Worm (Caenorhabditis elegans): ENCODE results near the gene exos-8.
A peak's percentile ranks its signal among the peaks of the same experiment; 100 is the strongest.

The exos-8 gene

ce11 chrII:6729331-6729730 is 12.2 kb upstream of the exos-8 start, which contains the start of gene T14B4.8:
Gene T14B4.8, minus strand, starts transcription at chrII:6729390.
- TF ChIP-seq ztf-28 (GFP tag; IDR thresholded peaks at IDR 0.05) (no peak), hmg-1.2 (GFP tag; IDR thresholded peaks at IDR 0.05) (peak; percentile 63; the same call in 1 of the 2 replicates)

ce11 chrII:6733718-6734117 is 7.8 kb upstream of the exos-8 start, which contains the start of gene T14B4.9:
Gene T14B4.9, minus strand, starts transcription at chrII:6733818.
- TF ChIP-seq him-1 (tag; optimal IDR thresholded peaks at IDR 0.05) (no peak), ztf-6 (GFP tag; IDR thresholded peaks at IDR 0.05) (no peak), egrh-3 (GFP tag; IDR thresholded peaks at IDR 0.05) (no peak), madf-6 (GFP tag; IDR thresholded peaks at IDR 0.05) (no peak), K12H6.12 (tag; optimal IDR thresholded peaks at IDR 0.05) (no peak), Y53F4B.3 (GFP tag; IDR thresholded peaks at IDR 0.05) (no peak), gei-17 (GFP tag; optimal IDR thresholded peaks at IDR 0.05) (no peak), F23B12.7 (tag; optimal IDR thresholded peaks at IDR 0.05; ENCODE audit: insufficient read depth) (no peak), F57A8.1 (GFP tag; optimal IDR thresholded peaks at IDR 0.05) (no peak), B0019.2 (GFP tag; conservative IDR thresholded peaks at IDR 0.05) (no peak)

DNA sequence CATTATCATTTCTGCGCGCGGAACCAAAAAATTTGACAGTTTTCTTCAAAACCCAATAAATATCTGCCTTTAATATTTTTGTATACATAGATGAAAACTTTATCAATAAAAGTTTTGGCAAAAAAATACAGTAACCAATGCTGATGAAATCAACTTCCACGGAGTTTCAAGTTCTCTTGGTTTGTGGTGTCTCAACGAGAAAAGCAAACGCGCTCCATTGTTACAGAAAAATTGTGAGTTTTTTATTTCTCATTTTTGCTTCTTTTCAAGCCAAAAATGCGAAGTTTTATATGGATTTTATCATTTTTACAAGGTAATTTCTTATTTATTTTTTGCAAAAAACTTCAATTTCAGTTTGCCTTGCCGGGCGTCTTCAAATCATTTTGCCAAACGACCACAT is 6.8 kb upstream of the exos-8 start, which contains the start of gene T14B4.3:
Gene T14B4.3 (plus strand): TSS at position 264 of the 400 bp plus-strand sequence.
- peak; percentile 78 for TF ChIP-seq F23B12.7 (tag; optimal IDR thresholded peaks at IDR 0.05; ENCODE audit: insufficient read depth)
- TF ChIP-seq hmg-1.2 (GFP tag; IDR thresholded peaks at IDR 0.05) = peak; percentile 64
- TF ChIP-seq ztf-18 (tag; optimal IDR thresholded peaks at IDR 0.05) = peak; percentile 32
- peak; percentile 92 for TF ChIP-seq mcd-1 (GFP tag; IDR thresholded peaks at IDR 0.05)
- TF ChIP-seq attf-3 (GFP tag; conservative IDR thresholded peaks at IDR 0.05) = peak; percentile 56; the same call in 1 of the 2 replicates
- peak; percentile 22 for TF ChIP-seq K12H6.12 (tag; optimal IDR thresholded peaks at IDR 0.05)
- peak; percentile 24 for TF ChIP-seq ZK185.1 (tag; optimal IDR thresholded peaks at IDR 0.05; ENCODE audit: poor library complexity, severe bottlenecking)
- TF ChIP-seq unc-130 (GFP tag; optimal IDR thresholded peaks at IDR 0.05) = peak; percentile 38
- peak; percentile 27; the same call in 1 of the 2 replicates for TF ChIP-seq rcor-1 (GFP tag; IDR thresholded peaks at IDR 0.05)
- TF ChIP-seq attf-5 (GFP tag; optimal IDR thresholded peaks at IDR 0.05) = peak; percentile 67
- TF ChIP-seq Y67H2A.10 (GFP tag; conservative IDR thresholded peaks at IDR 0.05) = no peak
- TF ChIP-seq ceh-100 (GFP tag; IDR thresholded peaks at IDR 0.05) = peak; percentile 97
- peak; percentile 20 for TF ChIP-seq snpc-3.4 (tag; optimal IDR thresholded peaks at IDR 0.05)
- no peak for TF ChIP-seq F49E8.2 (tag; optimal IDR thresholded peaks at IDR 0.05; ENCODE audit: insufficient read depth)
- TF ChIP-seq ceh-27 (GFP tag; optimal IDR thresholded peaks at IDR 0.05) = peak; percentile 53
- no peak for TF ChIP-seq hrde-1 (tag; optimal IDR thresholded peaks at IDR 0.05; ENCODE audit: borderline replicate concordance)
- no peak for TF ChIP-seq snpc-4 (GFP tag; optimal IDR thresholded peaks at IDR 0.05)
- TF ChIP-seq snpc-4 (tag; optimal IDR thresholded peaks at IDR 0.05) = peak in 1 of 4 experiments; percentile 20
- peak; percentile 26 for TF ChIP-seq nhr-80 (tag; optimal IDR thresholded peaks at IDR 0.05)
- TF ChIP-seq lir-1 (GFP tag; conservative IDR thresholded peaks at IDR 0.05) = 0 out of 2 replicates have a peak, but pooled peaks have one; percentile 24
- TF ChIP-seq ztf-6 (GFP tag; IDR thresholded peaks at IDR 0.05) = no peak
- TF ChIP-seq F52B5.7 (tag; optimal IDR thresholded peaks at IDR 0.05) = no peak
- peak; percentile 25; the same call in 1 of the 2 replicates for TF ChIP-seq F33H1.4 (GFP tag; IDR thresholded peaks at IDR 0.05)
- TF ChIP-seq D2030.7 (GFP tag; IDR thresholded peaks at IDR 0.05) = peak; percentile 50

ce11 chrII:6736066-6736465 is 5.4 kb upstream of the exos-8 start, which contains the start of gene mrps-18.C:
Gene mrps-18.C, plus strand, starts transcription at chrII:6736203.
- no peak for TF ChIP-seq Y95B8A.8 (GFP tag; IDR thresholded peaks at IDR 0.05)
- TF ChIP-seq F57C9.4 (tag; optimal IDR thresholded peaks at IDR 0.05) = no peak
- TF ChIP-seq bed-2 (GFP tag; IDR thresholded peaks at IDR 0.05) = no peak
- no peak for TF ChIP-seq Y53F4B.3 (GFP tag; IDR thresholded peaks at IDR 0.05)
- no peak for TF ChIP-seq ztf-18 (tag; optimal IDR thresholded peaks at IDR 0.05)
- TF ChIP-seq aptf-3 (GFP tag; IDR thresholded peaks at IDR 0.05) = no peak
- TF ChIP-seq ceh-40 (GFP tag; IDR thresholded peaks at IDR 0.05) = no peak
- TF ChIP-seq B0035.1 (tag; optimal IDR thresholded peaks at IDR 0.05) = no peak
- TF ChIP-seq repo-1 (tag; optimal IDR thresholded peaks at IDR 0.05) = peak; percentile 36
- no peak for TF ChIP-seq ztf-28 (GFP tag; IDR thresholded peaks at IDR 0.05)
- TF ChIP-seq ztf-25 (GFP tag; IDR thresholded peaks at IDR 0.05) = no peak
- TF ChIP-seq K11D2.4 (GFP tag; IDR thresholded peaks at IDR 0.05) = no peak
- TF ChIP-seq pha-4 (tag; optimal IDR thresholded peaks at IDR 0.05) = no peak
- TF ChIP-seq mes-4 (tag; optimal IDR thresholded peaks at IDR 0.05) = no peak
- no peak for TF ChIP-seq F49E8.2 (tag; optimal IDR thresholded peaks at IDR 0.05; ENCODE audit: insufficient read depth)
- no peak for TF ChIP-seq lir-1 (GFP tag; conservative IDR thresholded peaks at IDR 0.05)
